Worm (Caenorhabditis elegans): ENCODE data around the gene wrt-6.
A peak's percentile ranks its signal among the peaks of the same experiment; 100 is the strongest.

Gene wrt-6

DNA sequence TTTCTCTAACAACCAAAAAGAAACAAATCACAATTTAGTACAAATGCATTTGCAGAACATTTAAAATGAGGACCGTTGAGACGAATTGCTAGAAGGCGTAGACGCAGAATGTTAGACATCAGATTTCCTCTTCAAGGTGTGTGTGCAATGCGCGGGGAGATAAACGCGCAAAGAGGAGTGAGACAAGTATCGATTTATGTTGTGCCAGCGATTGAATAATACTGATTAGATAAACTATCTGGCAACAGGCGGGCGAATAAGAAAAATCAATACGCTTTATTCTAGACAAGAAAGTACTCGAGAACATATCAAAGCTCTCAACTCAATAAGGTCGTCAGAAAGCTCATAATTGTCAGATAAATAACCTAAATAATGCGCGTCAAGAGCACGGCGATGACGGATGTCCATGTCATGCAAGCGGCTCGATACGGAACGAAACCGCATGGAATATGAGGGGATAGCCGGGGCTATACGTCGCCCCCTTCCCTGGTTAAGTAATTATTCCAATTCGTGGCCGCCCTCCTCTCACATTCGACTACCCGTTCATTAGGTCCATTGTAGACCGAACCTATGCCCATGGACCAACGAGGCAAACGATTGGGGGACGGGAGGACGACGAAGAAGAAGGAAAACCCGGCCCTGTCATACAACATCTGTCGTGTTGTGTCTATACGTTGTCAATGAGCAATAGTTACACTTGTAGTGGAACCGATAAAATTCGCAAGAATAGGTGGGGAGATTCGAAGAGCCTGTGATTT is 12.9 kb upstream of the wrt-6 start:
- no peak for TF ChIP-seq aly-1 (tag; optimal IDR thresholded peaks at IDR 0.05)
- TF ChIP-seq hmg-4 (GFP tag; optimal IDR thresholded peaks at IDR 0.05): peak; percentile 65

ce11 chrX:3467958-3468357 is 12.1 kb upstream of the wrt-6 start:
- TF ChIP-seq flt-1 (GFP tag; IDR thresholded peaks at IDR 0.05) (no peak), ama-1 (optimal IDR thresholded peaks at IDR 0.05) (no peak), sea-1 (GFP tag; conservative IDR thresholded peaks at IDR 0.05) (no peak), tbx-37 (GFP tag; conservative IDR thresholded peaks at IDR 0.05) (no peak)

DNA sequence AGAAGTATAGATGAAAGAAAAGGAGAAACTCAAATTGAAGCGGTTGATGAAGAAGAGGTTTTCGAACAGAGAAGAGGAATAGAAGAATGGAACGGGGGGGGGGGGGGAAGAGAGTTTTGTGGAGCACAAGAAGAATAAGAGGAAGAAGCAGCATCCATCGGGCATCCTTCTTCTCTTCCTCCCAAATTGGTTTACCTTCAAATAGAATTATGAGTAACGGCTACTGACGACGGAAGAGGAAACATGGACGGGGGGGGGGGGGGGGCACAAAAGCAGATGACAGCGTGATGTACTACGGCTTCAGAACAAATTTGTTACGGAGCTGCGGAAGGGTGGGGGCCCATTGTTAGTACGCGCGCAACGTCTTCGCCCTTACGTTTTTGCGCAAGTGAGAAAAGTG is 10.7 kb upstream of the wrt-6 start:
- no peak for TF ChIP-seq flt-1 (GFP tag; IDR thresholded peaks at IDR 0.05)
- no peak for TF ChIP-seq scrt-1 (GFP tag; IDR thresholded peaks at IDR 0.05)
- TF ChIP-seq tbx-11 (GFP tag; IDR thresholded peaks at IDR 0.05): no peak
- no peak for TF ChIP-seq sea-1 (GFP tag; conservative IDR thresholded peaks at IDR 0.05)
- TF ChIP-seq hmbx-1 (tag; optimal IDR thresholded peaks at IDR 0.05): no peak
- no peak for TF ChIP-seq B0310.2 (tag; optimal IDR thresholded peaks at IDR 0.05)
- no peak for TF ChIP-seq tra-4 (tag; optimal IDR thresholded peaks at IDR 0.05)
- no peak for TF ChIP-seq ceh-36 (tag; optimal IDR thresholded peaks at IDR 0.05)
- TF ChIP-seq ceh-13 (GFP tag; optimal IDR thresholded peaks at IDR 0.05): no peak
- TF ChIP-seq aly-1 (tag; optimal IDR thresholded peaks at IDR 0.05): no peak
- no peak for TF ChIP-seq ama-1 (optimal IDR thresholded peaks at IDR 0.05)
- TF ChIP-seq tbx-37 (GFP tag; conservative IDR thresholded peaks at IDR 0.05): no peak
- no peak for TF ChIP-seq hnd-1 (tag; optimal IDR thresholded peaks at IDR 0.05)
- TF ChIP-seq hmg-4 (GFP tag; optimal IDR thresholded peaks at IDR 0.05): no peak
- TF ChIP-seq ets-7 (tag; optimal IDR thresholded peaks at IDR 0.05): no peak
- no peak for TF ChIP-seq pes-1 (GFP tag; IDR thresholded peaks at IDR 0.05)

DNA sequence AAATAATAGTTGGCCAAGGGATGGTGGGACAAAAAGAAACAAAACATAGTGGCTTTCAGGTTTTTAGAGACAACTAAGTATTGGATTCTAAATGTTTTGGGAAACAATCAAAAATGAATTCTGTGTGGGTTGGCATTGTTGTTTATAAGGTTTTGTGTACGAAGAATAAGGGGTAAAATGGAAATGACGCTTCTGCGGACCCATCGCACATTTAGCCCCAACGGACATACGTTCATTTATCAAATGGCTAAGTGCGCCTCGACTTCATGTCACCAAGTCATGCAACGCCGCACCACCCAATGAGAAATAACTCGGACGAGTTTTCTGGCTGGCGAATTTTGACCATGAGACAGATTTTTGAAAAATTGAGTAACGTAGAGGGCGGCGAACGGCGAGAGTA is 9.7 kb upstream of the wrt-6 start:
- no peak for TF ChIP-seq scrt-1 (GFP tag; IDR thresholded peaks at IDR 0.05)
- TF ChIP-seq flt-1 (GFP tag; IDR thresholded peaks at IDR 0.05): no peak
- no peak for TF ChIP-seq ets-7 (tag; optimal IDR thresholded peaks at IDR 0.05)
- TF ChIP-seq ceh-36 (tag; optimal IDR thresholded peaks at IDR 0.05): no peak
- no peak for TF ChIP-seq hnd-1 (tag; optimal IDR thresholded peaks at IDR 0.05)
- TF ChIP-seq ceh-13 (GFP tag; optimal IDR thresholded peaks at IDR 0.05): no peak
- no peak for TF ChIP-seq aly-1 (tag; optimal IDR thresholded peaks at IDR 0.05)
- no peak for TF ChIP-seq B0310.2 (tag; optimal IDR thresholded peaks at IDR 0.05)
- TF ChIP-seq hmg-4 (GFP tag; optimal IDR thresholded peaks at IDR 0.05): no peak
- TF ChIP-seq tbx-37 (GFP tag; conservative IDR thresholded peaks at IDR 0.05): no peak
- TF ChIP-seq tra-4 (tag; optimal IDR thresholded peaks at IDR 0.05): no peak
- TF ChIP-seq hmbx-1 (tag; optimal IDR thresholded peaks at IDR 0.05): no peak
- TF ChIP-seq ama-1 (optimal IDR thresholded peaks at IDR 0.05): no peak
- no peak for TF ChIP-seq tbx-11 (GFP tag; IDR thresholded peaks at IDR 0.05)
- no peak for TF ChIP-seq sea-1 (GFP tag; conservative IDR thresholded peaks at IDR 0.05)
- TF ChIP-seq F13C5.2 (tag; optimal IDR thresholded peaks at IDR 0.05): no peak
- TF ChIP-seq pes-1 (GFP tag; IDR thresholded peaks at IDR 0.05): no peak

- TF ChIP-seq tbx-37 (GFP tag; conservative IDR thresholded peaks at IDR 0.05): no peak
- TF ChIP-seq pes-1 (GFP tag; IDR thresholded peaks at IDR 0.05): 0 out of 2 replicates have a peak, but pooled peaks have one; percentile 26
- peak; percentile 5 for TF ChIP-seq B0310.2 (tag; optimal IDR thresholded peaks at IDR 0.05)
- TF ChIP-seq hmg-4 (GFP tag; optimal IDR thresholded peaks at IDR 0.05): peak; percentile 84
- TF ChIP-seq sea-1 (GFP tag; conservative IDR thresholded peaks at IDR 0.05): 0 out of 2 replicates have a peak, but pooled peaks have one; percentile 30
- TF ChIP-seq aly-1 (tag; optimal IDR thresholded peaks at IDR 0.05): peak; percentile 2
- 0 out of 2 replicates have a peak, but pooled peaks have one; percentile 33 for TF ChIP-seq tbx-11 (GFP tag; IDR thresholded peaks at IDR 0.05)
- TF ChIP-seq F13C5.2 (tag; optimal IDR thresholded peaks at IDR 0.05): no peak
Observed at ce11 chrX:3472226-3472625, 7.8 kb upstream of the wrt-6 start.

DNA sequence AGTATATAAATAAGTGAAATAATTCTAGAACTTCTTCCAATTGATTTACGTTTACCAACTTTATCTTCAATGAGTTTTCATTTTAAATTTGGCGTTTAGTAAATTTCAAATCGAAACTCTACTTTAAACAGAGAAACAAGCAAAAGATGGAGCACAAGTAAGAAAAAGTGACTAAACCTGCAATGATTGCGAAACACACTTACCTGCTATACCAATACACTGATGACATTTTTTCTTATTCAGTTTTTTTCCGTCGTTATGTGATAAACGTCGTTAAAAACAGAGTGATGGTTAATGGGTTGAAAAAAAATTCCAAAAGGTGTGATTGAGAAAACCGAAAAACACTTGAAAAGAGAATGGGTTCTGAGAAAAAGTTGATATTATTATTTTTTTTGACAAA is 6.3 kb upstream of the wrt-6 start:
- TF ChIP-seq flt-1 (GFP tag; IDR thresholded peaks at IDR 0.05): no peak
- TF ChIP-seq hnd-1 (tag; optimal IDR thresholded peaks at IDR 0.05): no peak
- TF ChIP-seq ceh-13 (GFP tag; optimal IDR thresholded peaks at IDR 0.05): no peak
- TF ChIP-seq pes-1 (GFP tag; IDR thresholded peaks at IDR 0.05): no peak
- TF ChIP-seq tbx-37 (GFP tag; conservative IDR thresholded peaks at IDR 0.05): no peak
- TF ChIP-seq hmbx-1 (tag; optimal IDR thresholded peaks at IDR 0.05): no peak
- no peak for TF ChIP-seq tra-4 (tag; optimal IDR thresholded peaks at IDR 0.05)
- no peak for TF ChIP-seq scrt-1 (GFP tag; IDR thresholded peaks at IDR 0.05)
- TF ChIP-seq ama-1 (optimal IDR thresholded peaks at IDR 0.05): no peak
- no peak for TF ChIP-seq ets-7 (tag; optimal IDR thresholded peaks at IDR 0.05)
- no peak for TF ChIP-seq hmg-4 (GFP tag; optimal IDR thresholded peaks at IDR 0.05)
- no peak for TF ChIP-seq sea-1 (GFP tag; conservative IDR thresholded peaks at IDR 0.05)
- no peak for TF ChIP-seq tbx-11 (GFP tag; IDR thresholded peaks at IDR 0.05)
- TF ChIP-seq aly-1 (tag; optimal IDR thresholded peaks at IDR 0.05): no peak
- TF ChIP-seq B0310.2 (tag; optimal IDR thresholded peaks at IDR 0.05): no peak
- no peak for TF ChIP-seq F13C5.2 (tag; optimal IDR thresholded peaks at IDR 0.05)
- no peak for TF ChIP-seq ceh-36 (tag; optimal IDR thresholded peaks at IDR 0.05)

DNA sequence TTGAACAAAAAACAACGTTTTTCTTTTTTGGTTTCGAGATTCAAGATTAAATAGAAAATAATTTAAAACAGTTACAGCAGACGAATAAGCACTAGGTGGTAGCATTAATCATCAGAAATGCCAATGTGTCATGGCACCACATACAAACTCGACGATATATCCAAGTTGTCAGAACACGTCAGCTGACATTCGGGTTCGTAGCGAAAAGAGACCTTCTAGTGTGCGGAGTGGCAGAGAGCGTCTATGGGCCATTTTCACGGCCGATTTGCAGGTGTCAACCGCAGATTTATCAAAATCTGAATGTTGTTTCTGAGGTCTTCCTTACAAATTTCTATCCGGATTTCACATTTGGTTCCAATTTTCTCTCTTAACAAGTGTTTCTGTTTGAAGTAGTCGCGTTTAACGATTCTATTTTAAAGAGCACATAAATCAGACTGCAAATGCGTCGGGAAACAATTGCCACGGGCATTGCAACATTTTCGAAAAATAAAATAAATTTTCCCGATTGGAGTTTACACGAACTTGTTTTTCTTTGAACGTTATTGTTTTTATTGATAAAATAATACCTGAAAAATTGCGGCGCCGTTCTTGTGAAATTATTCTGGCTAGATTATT is 8.1 kb downstream of the wrt-6 start:
- TF ChIP-seq hnd-1 (tag; optimal IDR thresholded peaks at IDR 0.05): no peak
- TF ChIP-seq tbx-37 (GFP tag; conservative IDR thresholded peaks at IDR 0.05): no peak
- no peak for TF ChIP-seq ets-7 (tag; optimal IDR thresholded peaks at IDR 0.05)
- TF ChIP-seq aly-1 (tag; optimal IDR thresholded peaks at IDR 0.05): no peak
- no peak for TF ChIP-seq sea-1 (GFP tag; conservative IDR thresholded peaks at IDR 0.05)
- no peak for TF ChIP-seq ama-1 (optimal IDR thresholded peaks at IDR 0.05)
- TF ChIP-seq hmg-4 (GFP tag; optimal IDR thresholded peaks at IDR 0.05): no peak
- TF ChIP-seq tbx-11 (GFP tag; IDR thresholded peaks at IDR 0.05): no peak
- TF ChIP-seq flt-1 (GFP tag; IDR thresholded peaks at IDR 0.05): no peak
- no peak for TF ChIP-seq ceh-13 (GFP tag; optimal IDR thresholded peaks at IDR 0.05)
- TF ChIP-seq hmbx-1 (tag; optimal IDR thresholded peaks at IDR 0.05): no peak
- no peak for TF ChIP-seq pes-1 (GFP tag; IDR thresholded peaks at IDR 0.05)
- TF ChIP-seq F13C5.2 (tag; optimal IDR thresholded peaks at IDR 0.05): no peak
- TF ChIP-seq tra-4 (tag; optimal IDR thresholded peaks at IDR 0.05): no peak
- TF ChIP-seq ceh-36 (tag; optimal IDR thresholded peaks at IDR 0.05): no peak
- TF ChIP-seq B0310.2 (tag; optimal IDR thresholded peaks at IDR 0.05): no peak
- TF ChIP-seq scrt-1 (GFP tag; IDR thresholded peaks at IDR 0.05): no peak
